Worm (Caenorhabditis elegans) whole organism, midembryonic: ENCODE measurements around the gene ndg-4.

ENCODE experiments used
- klf-2 ChIP-seq: fragments of 200-800 bp; sonication (Bioruptor generic); conservative IDR thresholded peaks from 2 replicates; pipeline ENCODE4 v1.3.6; 2022; ENCODE audit warnings: missing genetic modification reagents, missing genetic modification characterization, missing compliant biosample characterization
- med-1 ChIP-seq: sonication (generic microtip); optimal IDR thresholded peaks from 2 replicates; lab custom pipeline; 2017; ENCODE audit warnings: missing genetic modification characterization, mild to moderate bottlenecking, missing compliant biosample characterization, antibody characterized with exemption, missing genetic modification reagents; ENCODE audit not compliant: insufficient read depth
- ztf-23 ChIP-seq: fragments of 200-800 bp; sonication (Bioruptor generic); IDR thresholded peaks from 2 replicates; pipeline ENCODE4 v1.3.6; 2022; ENCODE audit warnings: missing genetic modification reagents, missing genetic modification characterization, missing compliant biosample characterization
- ztf-29 ChIP-seq: fragments of 200-800 bp; sonication (Bioruptor generic); IDR thresholded peaks from 2 replicates; pipeline ENCODE4 v1.3.6; 2022; ENCODE audit warnings: missing genetic modification reagents, missing genetic modification characterization, missing compliant biosample characterization

DNA sequence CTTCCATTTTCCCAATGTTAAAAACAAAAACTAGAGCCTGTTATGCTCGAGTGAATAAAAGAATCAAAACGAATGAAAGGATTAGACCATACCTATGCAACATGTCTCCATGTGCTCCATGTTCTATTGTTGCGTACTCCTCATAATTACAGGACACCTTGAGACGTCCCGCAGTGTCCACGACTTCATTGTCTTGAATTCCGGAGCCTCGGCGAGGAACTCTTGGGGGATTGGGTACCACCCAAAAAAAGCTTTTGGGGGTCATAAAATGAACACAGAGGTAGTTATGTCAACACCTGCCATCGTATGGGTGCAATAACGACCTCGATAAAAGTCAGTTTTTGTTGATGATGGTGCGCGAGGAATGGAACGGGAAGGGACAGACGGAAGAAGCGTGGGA, 12.3 kb downstream of the ndg-4 start:
- TF ChIP-seq ztf-29 (GFP tag; lab: Robert Waterston, UW) (no peak), ztf-23 (no peak), klf-2 (GFP tag; lab: Robert Waterston, UW) (no peak), med-1 (GFP tag; lab: Kevin White, UChicago) (no peak)
